Fruit fly (Drosophila melanogaster) Kc167 (cell line): ENCODE data around the gene TyrR.

ENCODE experiments used
- Myc ChIP-seq: fragments of >200 bp; optimal IDR thresholded peaks from 2 replicates; lab custom pipeline; 2017; ENCODE audit warnings: missing external identifiers
- h ChIP-seq: fragments of >200 bp; optimal IDR thresholded peaks from 3 replicates; lab custom pipeline; 2018; ENCODE audit warnings: missing external identifiers
- psq ChIP-seq: fragments of >200 bp; optimal IDR thresholded peaks from 2 replicates; lab custom pipeline; 2017; ENCODE audit warnings: missing external identifiers
- ttk ChIP-seq: sonication (Bioruptor generic); optimal IDR thresholded peaks from 2 replicates; lab custom pipeline; 2017; ENCODE audit warnings: missing external identifiers

- TF ChIP-seq h (lab: Kevin White, UChicago) (no peak), psq (no peak), ttk (lab: Kevin White, UChicago) (no peak), Myc (lab: Kevin White, UChicago) (no peak)
These were observed 11.6 kb upstream of the TyrR start for dm6 chr3R:17774538-17774937.
